Worm (Caenorhabditis elegans) whole organism, early embryonic: ENCODE measurements around the gene unc-60.

Experiments
- aly-1 ChIP-seq: sonication (generic microtip); optimal IDR thresholded peaks from 2 replicates; lab custom pipeline; 2016; ENCODE audit warnings: missing genetic modification characterization, missing compliant biosample characterization
- ama-1 ChIP-seq: fragments of 150-350 bp; optimal IDR thresholded peaks from 2 replicates; lab custom pipeline; 2014
- flt-1 ChIP-seq: fragments of 200-800 bp; sonication (Bioruptor generic); IDR thresholded peaks from 2 replicates; pipeline ENCODE4 v1.3.6; 2022; ENCODE audit warnings: missing genetic modification characterization, missing compliant biosample characterization
- pes-1 ChIP-seq: fragments of 200-800 bp; sonication (Bioruptor generic); IDR thresholded peaks from 2 replicates; pipeline ENCODE4 v1.3.6; 2022; ENCODE audit warnings: missing genetic modification reagents, missing genetic modification characterization, missing compliant biosample characterization
- tbx-11 ChIP-seq: fragments of 200-800 bp; sonication (Bioruptor generic); IDR thresholded peaks from 2 replicates; pipeline ENCODE4 v1.3.6; 2022; ENCODE audit warnings: missing genetic modification characterization, missing compliant biosample characterization

DNA sequence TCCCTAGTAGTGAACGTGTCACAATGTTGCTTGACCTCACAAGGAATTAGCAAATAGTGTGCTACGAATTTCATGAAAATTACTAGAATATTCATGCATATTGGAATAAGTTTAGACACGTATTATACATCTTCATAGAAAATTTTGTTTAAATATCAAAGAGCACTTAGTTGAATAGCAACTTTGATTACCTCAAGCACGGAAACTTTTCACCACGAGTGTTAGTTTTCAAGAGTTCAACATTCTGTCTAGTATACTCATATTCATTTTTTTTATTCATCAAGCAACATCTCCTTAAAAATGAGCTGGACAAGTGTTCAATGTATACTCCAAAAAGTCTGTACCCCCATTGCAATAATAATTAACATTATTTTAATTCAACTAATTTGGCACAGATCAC, 47.6 kb downstream of the unc-60 start, which contains the start of gene str-243:
- TF ChIP-seq flt-1 (no peak), pes-1 (GFP tag; lab: Robert Waterston, UW) (no peak), ama-1 (lab: Kevin White, UChicago) (no peak), aly-1 (tag; lab: Kevin White, UChicago) (no peak), tbx-11 (GFP tag; lab: Robert Waterston, UW) (no peak)
